Worm (Caenorhabditis elegans) whole organism, L1 larva: ENCODE measurements around the gene sri-40.

Experiments used
- elt-3 ChIP-seq, 6 experiments: fragments of 150-350 bp in 1 of 6; sonication (generic microtip); optimal IDR thresholded peaks; 2 replicates each; lab custom pipeline; 2017 to 2018; ENCODE audit warnings: missing biosample characterization in 6 of 6, missing genetic modification characterization in 6 of 6, inconsistent platforms in 1 of 6
- jun-1 ChIP-seq: fragments of 150-350 bp; optimal IDR thresholded peaks from 2 replicates; lab custom pipeline; 2014; ENCODE audit warnings: missing biosample characterization, missing genetic modification reagents, missing genetic modification characterization

- no peak for TF ChIP-seq jun-1
- no peak for TF ChIP-seq elt-3 (tag; optimal IDR thresholded peaks at IDR 0.05; lab: Kevin White, UChicago)
These were observed 42.5 kb upstream of the sri-40 start for ce11 chrII:3135293-3135692.
